Worm (Caenorhabditis elegans): ENCODE measurements around the gene fkb-1.

DNA sequence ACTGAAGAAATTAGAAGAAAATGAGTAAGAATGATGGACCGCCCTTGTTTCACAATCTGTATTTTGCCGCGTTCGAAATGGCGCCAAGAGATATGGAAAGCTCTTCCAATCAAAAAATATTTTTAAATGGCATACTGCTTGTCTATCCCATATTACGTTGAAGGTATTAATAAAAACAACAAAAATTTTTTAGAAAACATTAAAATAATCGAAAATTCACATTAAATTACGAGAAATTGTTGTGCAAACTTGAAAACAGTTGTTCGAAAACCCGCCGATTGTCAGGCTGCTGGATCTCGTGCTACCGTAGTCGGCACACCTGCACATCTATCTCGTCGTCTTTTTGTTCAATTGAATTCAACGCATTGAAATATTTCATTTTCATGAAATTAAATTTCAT, 47.2 kb downstream of the fkb-1 start, which contains the start of gene klc-1:
- TF ChIP-seq nhr-11 (tag; optimal IDR thresholded peaks at IDR 0.05) (no peak), C08G9.2 (tag; optimal IDR thresholded peaks at IDR 0.05) (no peak), T23F11.4 (GFP tag; optimal IDR thresholded peaks at IDR 0.05) (no peak), hlh-8 (tag; optimal IDR thresholded peaks at IDR 0.05) (no peak), pha-4 (tag; optimal IDR thresholded peaks at IDR 0.05) (no peak), hlh-13 (GFP tag; optimal IDR thresholded peaks at IDR 0.05) (no peak), pag-3 (tag; optimal IDR thresholded peaks at IDR 0.05; ENCODE audit: borderline replicate concordance) (no peak), nhr-232 (tag; optimal IDR thresholded peaks at IDR 0.05) (no peak), fkh-10 (GFP tag; optimal IDR thresholded peaks at IDR 0.05) (no peak), odd-2 (tag; optimal IDR thresholded peaks at IDR 0.05) (no peak), lin-11 (tag; optimal IDR thresholded peaks at IDR 0.05) (no peak), ama-1 (optimal IDR thresholded peaks at IDR 0.05) (no peak), elt-2 (tag; optimal IDR thresholded peaks at IDR 0.05) (no peak)

Measured in whole organism, late embryonic.